Fruit fly (Drosophila melanogaster): ENCODE data around the gene Prestin.

dm6 chr3L:17939649-17940048, 32.0 kb upstream of the Prestin start:
- TF ChIP-seq psq (optimal IDR thresholded peaks at IDR 0.05) (no peak), h (optimal IDR thresholded peaks at IDR 0.05) (no peak), insv (optimal IDR thresholded peaks at IDR 0.05) (no peak), Sin3A (optimal IDR thresholded peaks at IDR 0.05) (no peak), ttk (optimal IDR thresholded peaks at IDR 0.05) (no peak), Myc (optimal IDR thresholded peaks at IDR 0.05) (no peak)

Data from Kc167 (cell line).